Worm (Caenorhabditis elegans) whole organism, young adult: ENCODE measurements around the gene daf-9.

Source experiments
- F33H1.4 ChIP-seq: fragments of 200-800 bp; sonication (Bioruptor generic); IDR thresholded peaks from 2 replicates; pipeline ENCODE4 v1.3.6; 2022; ENCODE audit warnings: missing genetic modification reagents, missing genetic modification characterization, missing compliant biosample characterization
- nhr-27 ChIP-seq: fragments of 200-800 bp; sonication (Bioruptor generic); optimal IDR thresholded peaks from 2 replicates; lab custom pipeline; 2018; ENCODE audit warnings: mild to moderate bottlenecking, missing genetic modification characterization, moderate library complexity, missing compliant biosample characterization

- TF ChIP-seq nhr-27 (no peak), F33H1.4 (no peak)
Observed at ce11 chrX:6248778-6249658, 52.3 kb downstream of the daf-9 start.
